Worm (Caenorhabditis elegans) whole organism, L3 larva: Measurements from ENCODE around the gene asah-2.

Source experiments
- ZK546.5 ChIP-seq: sonication (generic microtip); optimal IDR thresholded peaks from 2 replicates; lab custom pipeline; 2017; ENCODE audit warnings: missing biosample characterization, missing genetic modification characterization
- ceh-28 ChIP-seq: fragments of 150-350 bp; optimal IDR thresholded peaks from 2 replicates; lab custom pipeline; 2014; ENCODE audit warnings: missing biosample characterization, missing genetic modification reagents, missing genetic modification characterization
- ceh-82 ChIP-seq: fragments of 150-350 bp; optimal IDR thresholded peaks from 2 replicates; lab custom pipeline; 2014; ENCODE audit warnings: missing biosample characterization, missing genetic modification characterization
- elt-1 ChIP-seq: fragments of 150-350 bp; optimal IDR thresholded peaks from 2 replicates; lab custom pipeline; 2014; ENCODE audit warnings: missing biosample characterization, missing genetic modification characterization
- fos-1 ChIP-seq: fragments of 150-350 bp; optimal IDR thresholded peaks from 2 replicates; lab custom pipeline; 2014; ENCODE audit warnings: missing biosample characterization, missing genetic modification characterization
- jun-1 ChIP-seq: fragments of 150-350 bp; optimal IDR thresholded peaks from 2 replicates; lab custom pipeline; 2014; ENCODE audit warnings: missing biosample characterization, missing genetic modification reagents, missing genetic modification characterization
- lin-15B ChIP-seq: fragments of 150-350 bp; optimal IDR thresholded peaks from 2 replicates; lab custom pipeline; 2014; ENCODE audit warnings: missing biosample characterization, missing genetic modification characterization
- lsy-12 ChIP-seq: sonication (generic microtip); optimal IDR thresholded peaks from 2 replicates; lab custom pipeline; 2016; ENCODE audit warnings: mild to moderate bottlenecking, missing genetic modification characterization, missing compliant biosample characterization
- mdl-1 ChIP-seq: fragments of 150-350 bp; optimal IDR thresholded peaks from 2 replicates; lab custom pipeline; 2014; ENCODE audit warnings: missing biosample characterization, missing genetic modification characterization
- pqm-1 ChIP-seq: fragments of 150-350 bp; optimal IDR thresholded peaks from 2 replicates; lab custom pipeline; 2017; ENCODE audit warnings: missing biosample characterization, missing genetic modification characterization, inconsistent platforms
- skn-1 ChIP-seq: fragments of 150-350 bp; optimal IDR thresholded peaks from 2 replicates; lab custom pipeline; 2014; ENCODE audit warnings: missing biosample characterization, missing genetic modification characterization
- snpc-4 ChIP-seq: fragments of 150-350 bp; optimal IDR thresholded peaks from 2 replicates; lab custom pipeline; 2014; ENCODE audit warnings: missing biosample characterization, missing genetic modification characterization
- unc-62 ChIP-seq: fragments of 150-350 bp; sonication (generic microtip); optimal IDR thresholded peaks from 4 replicates; lab custom pipeline; 2014; ENCODE audit warnings: missing biosample characterization, missing genetic modification reagents, missing genetic modification characterization

DNA sequence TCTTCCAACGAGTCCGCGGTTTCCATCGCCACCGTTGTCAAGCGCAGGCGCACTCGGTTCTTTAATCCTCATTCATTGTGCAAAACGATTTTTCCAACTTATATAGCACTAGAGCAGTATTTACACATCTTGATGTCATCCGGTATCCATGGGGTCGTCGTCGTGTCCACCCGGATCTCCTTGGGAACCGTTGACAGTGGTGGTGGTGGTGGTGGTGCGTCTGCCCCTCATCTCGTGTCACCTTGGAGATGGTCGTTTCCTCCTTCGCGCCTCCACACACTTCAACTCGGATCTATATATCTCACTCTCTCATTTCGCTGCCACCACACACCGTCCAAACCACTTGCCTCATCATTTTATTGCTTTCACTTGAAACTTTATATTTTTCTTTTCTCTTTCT lies 23.4 kb downstream of the asah-2 start:
- no peak for TF ChIP-seq skn-1 (tag; lab: Kevin White, UChicago)
- TF ChIP-seq pqm-1 = no peak
- TF ChIP-seq jun-1 (tag; lab: Kevin White, UChicago) = no peak
- no peak for TF ChIP-seq elt-1 (tag; lab: Kevin White, UChicago)
- no peak for TF ChIP-seq ceh-82 (tag; lab: Kevin White, UChicago)
- TF ChIP-seq mdl-1 = no peak
- no peak for TF ChIP-seq fos-1 (tag; lab: Kevin White, UChicago)
- no peak for TF ChIP-seq lsy-12 (tag; lab: Kevin White, UChicago)
- no peak for TF ChIP-seq lin-15B (tag; lab: Kevin White, UChicago)
- no peak for TF ChIP-seq snpc-4 (tag; lab: Kevin White, UChicago)
- no peak for TF ChIP-seq ZK546.5 (tag; lab: Kevin White, UChicago)
- TF ChIP-seq ceh-28 (tag; lab: Kevin White, UChicago) = no peak
- TF ChIP-seq unc-62 (GFP tag; lab: Kevin White, UChicago) = no peak
